Worm (Caenorhabditis elegans) whole organism, mixed stage, embryonic: ENCODE results near the gene aly-3.

Source experiments
- M03D4.4 ChIP-seq: sonication (generic microtip); optimal IDR thresholded peaks from 2 replicates; lab custom pipeline; 2017; ENCODE audit warnings: mild to moderate bottlenecking, missing genetic modification characterization, missing compliant biosample characterization
- bed-3 ChIP-seq: fragments of 200-800 bp; sonication (Bioruptor generic); optimal IDR thresholded peaks from 3 replicates; lab custom pipeline; 2018; ENCODE audit warnings: mild to moderate bottlenecking, missing genetic modification characterization, moderate library complexity, missing compliant biosample characterization
- blmp-1 ChIP-seq: fragments of 150-350 bp; optimal IDR thresholded peaks from 2 replicates; lab custom pipeline; 2014; ENCODE audit warnings: missing biosample characterization, missing genetic modification characterization
- ceh-39 ChIP-seq: fragments of 150-350 bp; optimal IDR thresholded peaks from 2 replicates; lab custom pipeline; 2014; ENCODE audit warnings: missing biosample characterization, missing genetic modification characterization
- ces-1 ChIP-seq: fragments of 150-350 bp; optimal IDR thresholded peaks from 2 replicates; lab custom pipeline; 2014; ENCODE audit warnings: missing biosample characterization, missing genetic modification reagents, missing genetic modification characterization
- cnd-1 ChIP-seq: fragments of 200-800 bp; sonication (Bioruptor generic); optimal IDR thresholded peaks from 2 replicates; lab custom pipeline; 2018; ENCODE audit warnings: mild to moderate bottlenecking, missing genetic modification characterization, missing compliant biosample characterization
- drap-1 ChIP-seq: fragments of 200-800 bp; sonication (Bioruptor generic); optimal IDR thresholded peaks from 3 replicates; lab custom pipeline; 2018; ENCODE audit warnings: mild to moderate bottlenecking, missing genetic modification characterization, missing compliant biosample characterization
- elt-1 ChIP-seq: sonication (generic microtip); optimal IDR thresholded peaks from 2 replicates; lab custom pipeline; 2017; ENCODE audit warnings: missing genetic modification characterization, mild to moderate bottlenecking, missing compliant biosample characterization, antibody characterized with exemption, moderate library complexity, borderline replicate concordance; ENCODE audit not compliant: insufficient read depth
- elt-3 ChIP-seq: fragments of 150-350 bp; optimal IDR thresholded peaks from 2 replicates; lab custom pipeline; 2014; ENCODE audit warnings: missing biosample characterization, missing genetic modification characterization
- flh-1 ChIP-seq: fragments of 200-800 bp; sonication (Bioruptor generic); optimal IDR thresholded peaks from 2 replicates; lab custom pipeline; 2018; ENCODE audit warnings: mild to moderate bottlenecking, missing genetic modification characterization, moderate library complexity, missing compliant biosample characterization
- ham-2 ChIP-seq: fragments of 200-800 bp; sonication (Bioruptor generic); optimal IDR thresholded peaks from 2 replicates; lab custom pipeline; 2018; ENCODE audit warnings: mild to moderate bottlenecking, missing genetic modification characterization, missing compliant biosample characterization
- hlh-1 ChIP-seq: fragments of 150-350 bp; optimal IDR thresholded peaks from 2 replicates; lab custom pipeline; 2014; ENCODE audit warnings: missing biosample characterization, missing genetic modification reagents, missing genetic modification characterization
- lsy-2 ChIP-seq: fragments of 150-350 bp; optimal IDR thresholded peaks from 2 replicates; lab custom pipeline; 2014; ENCODE audit warnings: missing biosample characterization, missing genetic modification characterization
- mab-5 ChIP-seq: fragments of 150-350 bp; optimal IDR thresholded peaks from 2 replicates; lab custom pipeline; 2014; ENCODE audit warnings: missing biosample characterization, missing genetic modification characterization
- mls-2 ChIP-seq: sonication (generic microtip); optimal IDR thresholded peaks from 2 replicates; lab custom pipeline; 2016; ENCODE audit warnings: mild to moderate bottlenecking, missing genetic modification characterization, moderate library complexity, missing compliant biosample characterization
- nhr-12 ChIP-seq: fragments of 150-350 bp; optimal IDR thresholded peaks from 2 replicates; lab custom pipeline; 2014; ENCODE audit warnings: missing biosample characterization, missing genetic modification characterization
- nhr-2 ChIP-seq: fragments of 150-350 bp; optimal IDR thresholded peaks from 2 replicates; lab custom pipeline; 2014; ENCODE audit warnings: missing biosample characterization, missing genetic modification characterization
- nhr-237 ChIP-seq: fragments of 150-350 bp; optimal IDR thresholded peaks from 2 replicates; lab custom pipeline; 2014; ENCODE audit warnings: missing biosample characterization, missing genetic modification characterization
- nhr-76 ChIP-seq: sonication (generic microtip); optimal IDR thresholded peaks from 2 replicates; lab custom pipeline; 2017; ENCODE audit warnings: missing biosample characterization, missing genetic modification characterization
- pha-4 ChIP-seq: fragments of 150-350 bp; optimal IDR thresholded peaks from 2 replicates; lab custom pipeline; 2018; ENCODE audit warnings: missing biosample characterization, missing genetic modification reagents, missing genetic modification characterization
- sem-2 ChIP-seq: fragments of 200-800 bp; sonication (Bioruptor generic); optimal IDR thresholded peaks from 2 replicates; lab custom pipeline; 2018; ENCODE audit warnings: mild to moderate bottlenecking, missing genetic modification characterization, missing compliant biosample characterization
- snpc-4 ChIP-seq: fragments of 150-350 bp; optimal IDR thresholded peaks from 2 replicates; lab custom pipeline; 2014; ENCODE audit warnings: missing biosample characterization, missing genetic modification characterization
- unc-120 ChIP-seq: sonication (generic microtip); optimal IDR thresholded peaks from 2 replicates; lab custom pipeline; 2017; ENCODE audit warnings: missing genetic modification characterization, missing compliant biosample characterization; ENCODE audit not compliant: poor library complexity, severe bottlenecking
- unc-39 ChIP-seq: fragments of 150-350 bp; optimal IDR thresholded peaks from 2 replicates; lab custom pipeline; 2014; ENCODE audit warnings: missing biosample characterization, missing genetic modification characterization
- unc-62 ChIP-seq: fragments of 150-350 bp; optimal IDR thresholded peaks from 2 replicates; lab custom pipeline; 2014; ENCODE audit warnings: missing biosample characterization, missing genetic modification reagents, missing genetic modification characterization
- zip-8 ChIP-seq: fragments of 150-350 bp; optimal IDR thresholded peaks from 2 replicates; lab custom pipeline; 2014; ENCODE audit warnings: missing biosample characterization, missing genetic modification characterization
- ztf-11 ChIP-seq: fragments of 150-350 bp; optimal IDR thresholded peaks from 2 replicates; lab custom pipeline; 2014; ENCODE audit warnings: missing biosample characterization, missing genetic modification characterization

The aly-3 gene

DNA sequence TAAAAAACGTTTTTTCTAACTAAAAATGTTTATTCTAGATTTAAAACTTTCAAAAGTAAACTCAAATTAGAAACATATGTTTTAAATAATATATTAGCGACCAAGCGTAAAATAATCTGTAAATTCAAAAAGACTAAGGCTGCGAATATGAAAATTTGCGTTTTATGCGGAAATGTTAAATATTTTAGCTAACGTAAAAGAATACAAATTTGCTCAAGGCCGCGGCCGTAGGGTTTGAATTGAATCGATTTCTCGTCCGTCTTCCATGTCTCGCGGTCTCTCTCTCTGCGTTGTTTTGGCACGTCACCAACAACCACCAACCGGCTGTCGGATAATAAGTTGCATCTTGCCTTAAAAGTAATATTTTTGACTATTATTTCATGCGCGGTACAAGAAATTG is 29.3 kb upstream of the aly-3 start, which contains the start of gene F11A10.5:
Gene F11A10.5 (plus strand): TSS at position 301 of the 400 bp plus-strand sequence.
- peak; percentile 14 for TF ChIP-seq hlh-1
- no peak for TF ChIP-seq ham-2 (GFP tag; lab: Kevin White, UChicago)
- TF ChIP-seq nhr-12 = no peak
- TF ChIP-seq ces-1 (GFP tag; lab: Kevin White, UChicago) = peak; percentile 8

DNA sequence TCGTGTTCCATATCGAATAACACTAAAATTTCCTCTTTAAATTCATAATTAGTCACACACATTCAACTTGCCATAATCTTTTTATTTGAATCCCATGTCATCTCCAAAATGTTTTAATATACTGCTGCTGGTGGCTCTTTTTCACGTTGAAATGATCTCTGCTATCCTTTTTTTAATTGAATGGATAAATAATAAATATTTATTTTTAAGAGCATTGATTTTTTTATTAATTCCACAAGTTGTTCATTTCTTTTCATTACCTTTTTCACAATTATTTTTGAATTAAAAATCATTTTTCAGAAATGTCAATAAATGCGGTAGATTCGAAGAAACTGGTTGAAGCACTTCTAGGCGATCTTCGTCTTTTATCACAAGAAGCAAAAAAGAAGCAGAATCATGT is 26.6 kb upstream of the aly-3 start, which contains the start of gene mon-2:
Gene mon-2 (plus strand): TSS at position 301 of the 400 bp plus-strand sequence.
- no peak for TF ChIP-seq zip-8 (tag; lab: Kevin White, UChicago)
- no peak for TF ChIP-seq mls-2
- TF ChIP-seq unc-62 (GFP tag; lab: Kevin White, UChicago) = no peak
- no peak for TF ChIP-seq flh-1 (GFP tag; lab: Kevin White, UChicago)
- TF ChIP-seq nhr-12 = no peak
- no peak for TF ChIP-seq drap-1
- no peak for TF ChIP-seq bed-3 (GFP tag; lab: Kevin White, UChicago)
- no peak for TF ChIP-seq unc-39 (tag; lab: Kevin White, UChicago)
- no peak for TF ChIP-seq pha-4 (tag; lab: Kevin White, UChicago)
- no peak for TF ChIP-seq sem-2 (GFP tag; lab: Kevin White, UChicago)
- TF ChIP-seq elt-3 = no peak
- TF ChIP-seq nhr-237 (tag; lab: Kevin White, UChicago) = no peak
- no peak for TF ChIP-seq M03D4.4 (tag; lab: Kevin White, UChicago)
- no peak for TF ChIP-seq snpc-4 (tag; lab: Kevin White, UChicago)
- no peak for TF ChIP-seq unc-120
- TF ChIP-seq blmp-1 (tag; lab: Kevin White, UChicago) = no peak
- no peak for TF ChIP-seq cnd-1 (tag; lab: Kevin White, UChicago)
- no peak for TF ChIP-seq ceh-39 (tag; lab: Kevin White, UChicago)
- no peak for TF ChIP-seq hlh-1

DNA sequence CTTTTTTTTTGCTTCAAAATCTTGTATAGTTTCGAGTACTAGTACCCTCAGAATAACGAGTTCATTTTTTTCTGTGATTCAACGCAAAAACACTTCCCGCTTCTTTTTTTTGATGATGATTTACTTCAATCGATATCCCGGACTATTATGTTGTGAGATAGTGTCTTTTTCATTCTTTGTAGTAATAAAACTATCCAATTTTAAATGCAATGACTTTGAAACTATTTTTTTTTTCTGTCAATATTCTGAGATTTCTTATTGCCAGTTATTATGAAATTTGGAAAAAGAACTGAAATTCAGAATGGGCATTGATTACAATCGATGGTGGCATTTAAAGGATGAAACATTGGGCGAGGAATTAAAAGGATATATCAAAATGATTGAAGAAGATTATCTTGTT is 17.5 kb upstream of the aly-3 start, which contains the start of gene M18.3:
Gene M18.3 (plus strand): TSS at position 301 of the 400 bp plus-strand sequence.
- TF ChIP-seq unc-39 (tag; lab: Kevin White, UChicago) = no peak
- no peak for TF ChIP-seq pha-4 (tag; lab: Kevin White, UChicago)
- TF ChIP-seq sem-2 (GFP tag; lab: Kevin White, UChicago) = no peak
- TF ChIP-seq nhr-12 = no peak
- no peak for TF ChIP-seq M03D4.4 (tag; lab: Kevin White, UChicago)

DNA sequence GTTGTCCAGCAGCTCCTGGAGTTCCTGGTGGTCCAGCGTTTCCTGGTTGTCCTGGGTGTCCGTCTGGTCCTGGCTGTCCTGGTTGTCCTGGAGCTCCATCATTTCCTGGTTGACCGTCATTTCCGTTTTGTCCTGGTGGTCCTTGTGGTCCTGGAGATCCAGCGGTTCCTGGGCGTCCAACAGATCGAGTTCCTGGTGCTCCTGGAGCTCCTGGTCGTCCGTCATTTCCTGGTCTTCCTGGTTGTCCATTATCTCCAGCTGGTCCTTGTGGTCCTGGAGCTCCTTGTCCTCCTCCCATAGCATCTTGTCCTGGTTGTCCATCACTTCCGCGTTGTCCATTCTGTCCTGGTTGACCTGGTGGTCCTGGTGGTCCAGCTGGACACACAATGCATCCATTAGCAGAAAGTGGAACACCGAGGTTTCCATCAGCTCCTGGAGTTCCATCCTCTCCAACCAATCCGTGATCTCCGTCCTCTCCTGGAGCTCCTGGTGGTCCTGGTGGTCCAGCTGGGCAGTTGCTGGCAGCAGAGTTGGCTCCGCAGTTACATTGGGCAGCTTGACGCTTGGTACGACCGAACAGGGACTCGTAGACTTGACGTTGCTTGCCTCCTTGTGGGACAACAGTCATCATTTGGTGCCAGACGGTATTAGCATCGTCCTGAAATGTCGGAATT is 14.0 kb upstream of the aly-3 start:
- TF ChIP-seq lsy-2 (tag; lab: Kevin White, UChicago) = no peak
- no peak for TF ChIP-seq unc-39 (tag; lab: Kevin White, UChicago)
- TF ChIP-seq nhr-2 (tag; lab: Kevin White, UChicago) = no peak
- TF ChIP-seq blmp-1 (tag; lab: Kevin White, UChicago) = no peak
- no peak for TF ChIP-seq bed-3 (GFP tag; lab: Kevin White, UChicago)
- TF ChIP-seq mab-5 = no peak
- no peak for TF ChIP-seq hlh-1
- TF ChIP-seq M03D4.4 (tag; lab: Kevin White, UChicago) = no peak
- TF ChIP-seq ceh-39 (tag; lab: Kevin White, UChicago) = no peak
- no peak for TF ChIP-seq unc-62 (GFP tag; lab: Kevin White, UChicago)
- no peak for TF ChIP-seq zip-8 (tag; lab: Kevin White, UChicago)
- TF ChIP-seq ztf-11 (tag; lab: Kevin White, UChicago) = no peak
- TF ChIP-seq elt-1 = no peak

DNA sequence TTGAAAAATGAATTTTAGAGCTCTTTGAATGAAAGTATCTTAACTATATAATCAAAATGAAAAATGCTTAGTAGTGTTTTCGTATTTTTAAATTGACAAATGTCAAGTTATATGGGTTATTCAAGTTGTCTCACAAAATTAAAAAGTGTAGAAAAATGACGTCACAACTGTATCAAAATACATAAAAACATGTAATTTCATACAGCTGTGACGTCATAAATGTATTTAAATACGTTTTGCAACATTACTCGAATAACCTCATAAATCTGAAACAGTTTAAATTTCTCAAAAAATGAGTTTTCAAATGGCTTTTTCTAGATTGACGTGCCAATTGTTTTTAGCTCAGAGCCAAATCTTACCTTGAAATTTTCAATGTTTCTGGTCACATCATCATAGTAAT is 13.3 kb upstream of the aly-3 start:
- TF ChIP-seq zip-8 (tag; lab: Kevin White, UChicago) (peak; percentile 98), ztf-11 (tag; lab: Kevin White, UChicago) (no peak)

DNA sequence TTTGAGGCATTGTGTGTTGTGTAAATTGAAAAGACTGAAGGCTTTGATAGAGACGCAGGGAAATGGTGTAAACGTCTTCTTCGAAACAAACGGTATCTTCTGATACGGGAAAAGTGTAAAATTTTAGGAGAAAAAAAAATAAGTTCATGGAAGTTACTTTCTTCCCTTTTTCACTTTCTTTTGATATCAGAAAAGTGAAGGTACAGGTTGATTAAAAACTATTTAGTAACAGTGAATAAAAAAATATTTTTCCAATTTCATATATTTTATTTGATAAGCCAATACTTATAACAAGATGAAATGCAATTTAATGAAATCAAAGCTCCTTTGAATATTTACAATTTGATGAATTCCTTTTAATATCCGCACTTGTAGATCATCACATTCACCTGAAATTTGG is 12.7 kb upstream of the aly-3 start, which contains the start of gene col-129:
Gene col-129 (minus strand): TSS at position 101 of the 400 bp plus-strand sequence.
- TF ChIP-seq ham-2 (GFP tag; lab: Kevin White, UChicago) (no peak), mab-5 (no peak), nhr-76 (no peak), hlh-1 (no peak)
